Worm (Caenorhabditis elegans): ENCODE measurements around the gene plr-1.

plr-1 gene

DNA sequence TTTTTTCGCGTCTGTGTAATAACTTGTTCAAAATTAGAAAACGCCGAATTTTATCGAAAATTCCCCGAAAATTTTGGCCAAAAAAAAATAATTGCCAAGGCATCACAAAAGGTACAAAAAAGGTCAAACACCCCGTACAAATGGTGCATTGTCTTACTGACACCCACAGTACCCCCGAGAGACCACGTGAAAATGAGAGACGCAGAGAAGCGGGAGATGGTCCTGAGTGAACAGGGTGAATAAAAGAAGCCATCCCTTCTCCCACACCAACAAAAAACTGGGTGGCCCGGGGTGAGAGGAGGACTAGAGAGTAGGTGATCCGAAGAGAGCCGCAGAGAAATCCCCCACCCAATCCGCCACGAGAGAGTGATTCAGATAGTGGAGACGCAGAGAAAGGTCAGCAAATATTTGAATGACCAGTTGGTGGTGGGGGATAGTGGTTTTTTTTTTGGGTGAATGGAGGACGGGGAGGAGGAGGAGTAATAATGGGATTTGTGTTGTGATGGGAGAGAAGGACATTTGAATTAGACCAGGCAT is 24.7 kb downstream of the plr-1 start:
- TF ChIP-seq set-16 (GFP tag; IDR thresholded peaks at IDR 0.05): peak; percentile 55
- TF ChIP-seq hmg-1.1 (GFP tag; IDR thresholded peaks at IDR 0.05): no peak

DNA sequence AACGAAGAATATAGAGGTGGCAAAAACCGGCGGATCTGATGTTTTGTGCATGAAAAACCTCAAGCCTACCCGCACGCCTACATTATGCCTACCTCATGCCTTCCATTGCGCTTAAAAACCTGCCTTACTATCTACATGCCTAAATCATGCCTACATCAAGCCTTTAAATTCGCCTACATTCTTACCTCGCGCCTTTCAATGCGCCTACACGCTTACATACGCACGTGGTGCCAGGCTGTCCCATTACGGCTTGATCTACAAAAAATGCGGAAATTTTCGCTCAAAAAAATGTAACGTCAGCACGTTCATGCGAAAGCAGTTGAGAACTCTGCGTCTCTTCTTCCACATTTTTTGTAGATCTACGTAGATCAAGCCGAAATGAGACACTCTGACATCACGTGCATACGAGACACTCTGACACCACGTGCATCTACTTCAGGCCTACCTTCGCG is 27.5 kb downstream of the plr-1 start, which contains the start of gene fbxa-220:
Gene fbxa-220 (minus strand): TSS at position 51 of the 452 bp plus-strand sequence.
- TF ChIP-seq aha-1 (tag) (peak; percentile 95), zag-1 (tag; optimal IDR thresholded peaks at IDR 0.05) (no peak)

DNA sequence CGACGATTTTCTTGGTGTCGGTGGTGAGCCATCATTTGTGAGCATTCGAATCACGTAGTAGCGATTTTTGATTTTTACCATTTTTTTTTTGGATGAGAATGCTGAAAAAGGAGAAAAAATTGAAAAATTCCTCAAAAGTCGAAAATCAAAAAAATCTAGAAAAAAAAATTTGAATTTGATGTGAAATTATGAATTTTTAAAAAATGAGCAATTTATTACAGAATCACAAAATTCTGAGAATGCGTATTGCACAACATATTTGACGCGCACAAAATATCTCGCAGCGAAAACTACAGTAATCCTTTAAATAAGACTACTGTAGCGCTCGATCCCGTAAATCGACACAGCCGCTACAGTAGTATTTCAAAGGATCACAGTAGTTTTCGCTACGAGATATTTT is 30.6 kb downstream of the plr-1 start, which contains the start of gene popl-5:
Gene popl-5 (minus strand): TSS at position 101 of the 400 bp plus-strand sequence.
- TF ChIP-seq aly-2 (tag; optimal IDR thresholded peaks at IDR 0.05) (no peak), Y48G9A.11 (GFP tag; IDR thresholded peaks at IDR 0.05) (no peak), snpc-4 (tag; optimal IDR thresholded peaks at IDR 0.05) (no peak), lin-15B (tag; optimal IDR thresholded peaks at IDR 0.05) (no peak), nhr-111 (GFP tag; optimal IDR thresholded peaks at IDR 0.05) (no peak), spr-1 (tag; optimal IDR thresholded peaks at IDR 0.05) (no peak), D1046.2 (GFP tag; IDR thresholded peaks at IDR 0.05) (no peak), attf-4 (tag; optimal IDR thresholded peaks at IDR 0.05) (no peak), dmd-9 (GFP tag; IDR thresholded peaks at IDR 0.05) (no peak), mdl-1 (tag; optimal IDR thresholded peaks at IDR 0.05) (no peak), dmd-8 (GFP tag; IDR thresholded peaks at IDR 0.05) (no peak), mdt-29 (GFP tag; IDR thresholded peaks at IDR 0.05) (no peak), nhr-25 (tag; optimal IDR thresholded peaks at IDR 0.05; ENCODE audit: borderline replicate concordance, insufficient read depth) (no peak), zfp-2 (tag; optimal IDR thresholded peaks at IDR 0.05) (no peak), nhr-237 (tag; optimal IDR thresholded peaks at IDR 0.05) (no peak), hlh-11 (tag; optimal IDR thresholded peaks at IDR 0.05) (no peak), mep-1 (tag; optimal IDR thresholded peaks at IDR 0.05) (no peak), madf-9 (GFP tag; conservative IDR thresholded peaks at IDR 0.05) (no peak)

ce11 chrIII:11488662-11489349 is 32.1 kb downstream of the plr-1 start:
- TF ChIP-seq hmg-1.1 (GFP tag; IDR thresholded peaks at IDR 0.05) (no peak), ztf-7 (tag; optimal IDR thresholded peaks at IDR 0.05) (no peak), dmd-8 (GFP tag; IDR thresholded peaks at IDR 0.05) (no peak), ceh-82 (tag; optimal IDR thresholded peaks at IDR 0.05) (no peak), aha-1 (tag) (peak; percentile 94)

- TF ChIP-seq ceh-28 (tag; optimal IDR thresholded peaks at IDR 0.05) (no peak), Y105C5A.15 (GFP tag; IDR thresholded peaks at IDR 0.05) (no peak), unc-39 (tag; optimal IDR thresholded peaks at IDR 0.05) (no peak)
These were observed 32.9 kb downstream of the plr-1 start for ce11 chrIII:11489601-11490000.

ce11 chrIII:11490221-11490620 is 33.5 kb downstream of the plr-1 start:
- no peak for TF ChIP-seq dpl-1 (GFP tag; optimal IDR thresholded peaks at IDR 0.05)
- peak in 1 of 2 experiments; percentile 40 for TF ChIP-seq unc-62 (GFP tag; optimal IDR thresholded peaks at IDR 0.05 in 1 of 2)
- no peak for TF ChIP-seq unc-62 (tag; optimal IDR thresholded peaks at IDR 0.05)

DNA sequence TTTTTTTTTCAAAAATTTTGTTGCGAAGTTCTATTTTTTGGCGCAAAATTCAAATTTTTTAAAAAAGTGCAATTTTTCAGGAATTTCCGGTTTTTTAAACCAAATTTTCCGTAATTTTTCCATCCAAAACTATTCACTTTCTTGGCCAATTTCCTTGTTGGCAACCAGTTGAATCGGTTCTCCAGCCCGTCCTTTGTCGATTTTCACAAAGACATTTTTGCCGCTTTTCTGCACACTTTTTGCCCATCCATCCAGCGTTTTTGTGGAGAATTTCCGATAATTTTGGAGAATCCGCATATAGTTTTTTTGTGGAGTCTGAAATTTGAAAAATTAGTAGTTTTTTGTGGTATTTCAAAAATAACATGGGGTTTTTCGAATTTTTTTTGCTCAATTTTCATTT is 35.8 kb downstream of the plr-1 start:
- TF ChIP-seq aha-1 (tag): peak; percentile 90
- no peak for TF ChIP-seq nhr-41 (GFP tag; IDR thresholded peaks at IDR 0.05)
